Worm (Caenorhabditis elegans) whole organism, young adult: ENCODE data around the gene srx-137.
"Not testable (repeated sequence)": the region's sequence is repeated elsewhere in the genome, so short reads cannot be mapped to it uniquely, and the experiment has no call there.

Experiments
- Y67H2A.10 ChIP-seq: fragments of 200-800 bp; sonication (Bioruptor generic); conservative IDR thresholded peaks from 2 replicates; pipeline ENCODE4 v1.3.6; 2022; ENCODE audit warnings: missing genetic modification reagents, missing genetic modification characterization, missing compliant biosample characterization
- ama-1 ChIP-seq, 3 experiments: fragments of 150-350 bp in 1 of 3; sonication (generic microtip) in 2 of 3; optimal IDR thresholded peaks; 2 replicates each; lab custom pipeline; 2014 to 2018; ENCODE audit warnings: missing biosample characterization in 2 of 3, missing genetic modification characterization in 2 of 3, missing genetic modification reagents in 2 of 3
- efl-1 ChIP-seq: fragments of 150-350 bp; optimal IDR thresholded peaks from 2 replicates; lab custom pipeline; 2014; ENCODE audit warnings: missing biosample characterization, missing genetic modification reagents, missing genetic modification characterization
- fkh-3 ChIP-seq: sonication (generic microtip); optimal IDR thresholded peaks from 2 replicates; lab custom pipeline; 2016; ENCODE audit warnings: mild to moderate bottlenecking, missing genetic modification characterization, missing compliant biosample characterization
- hlh-12 ChIP-seq: sonication (generic microtip); optimal IDR thresholded peaks from 2 replicates; lab custom pipeline; 2016; ENCODE audit warnings: missing genetic modification characterization, missing compliant biosample characterization
- lin-54 ChIP-seq: fragments of 200-800 bp; sonication (Bioruptor generic); optimal IDR thresholded peaks from 2 replicates; lab custom pipeline; 2018; ENCODE audit warnings: mild to moderate bottlenecking, missing genetic modification characterization, missing compliant biosample characterization
- nfya-1 ChIP-seq: sonication (generic microtip); optimal IDR thresholded peaks from 2 replicates; lab custom pipeline; 2017; ENCODE audit warnings: antibody characterized with exemption, missing compliant biosample characterization, missing genetic modification characterization, borderline replicate concordance; ENCODE audit not compliant: insufficient read depth
- nhr-80 ChIP-seq: sonication (generic microtip); optimal IDR thresholded peaks from 2 replicates; lab custom pipeline; 2016; ENCODE audit warnings: missing genetic modification characterization, missing compliant biosample characterization
- snpc-4 ChIP-seq, 5 experiments: fragments of 150-350 bp in 1 of 5; sonication (generic microtip) in 4 of 5; optimal IDR thresholded peaks; 2 replicates each; lab custom pipeline; 2014 to 2018; ENCODE audit warnings: missing genetic modification characterization in 5 of 5, missing biosample characterization in 3 of 5, antibody characterized with exemption in 2 of 5, mild to moderate bottlenecking in 2 of 5, missing compliant biosample characterization in 2 of 5, missing genotype in 2 of 5, moderate library complexity in 2 of 5, missing genetic modification reagents in 1 of 5

- TF ChIP-seq hlh-12 (tag; lab: Kevin White, UChicago); Y67H2A.10 (GFP tag; lab: Robert Waterston, UW); ama-1 (optimal IDR thresholded peaks at IDR 0.05; lab: Kevin White, UChicago); ama-1 (GFP tag; optimal IDR thresholded peaks at IDR 0.05; lab: Kevin White, UChicago); nhr-80 (tag; lab: Kevin White, UChicago); efl-1; snpc-4 (GFP tag; optimal IDR thresholded peaks at IDR 0.05; lab: Kevin White, UChicago); snpc-4 (tag; optimal IDR thresholded peaks at IDR 0.05; lab: Kevin White, UChicago); nfya-1; lin-54 (GFP tag; lab: Kevin White, UChicago); fkh-3 (tag; lab: Kevin White, UChicago): not testable (repeated sequence)
Measured at ce11 chrV:13882192-13882591, 19.6 kb downstream of the srx-137 start.
